Fruit fly (Drosophila melanogaster): ENCODE measurements around the gene CG6726.

The CG6726 gene

DNA sequence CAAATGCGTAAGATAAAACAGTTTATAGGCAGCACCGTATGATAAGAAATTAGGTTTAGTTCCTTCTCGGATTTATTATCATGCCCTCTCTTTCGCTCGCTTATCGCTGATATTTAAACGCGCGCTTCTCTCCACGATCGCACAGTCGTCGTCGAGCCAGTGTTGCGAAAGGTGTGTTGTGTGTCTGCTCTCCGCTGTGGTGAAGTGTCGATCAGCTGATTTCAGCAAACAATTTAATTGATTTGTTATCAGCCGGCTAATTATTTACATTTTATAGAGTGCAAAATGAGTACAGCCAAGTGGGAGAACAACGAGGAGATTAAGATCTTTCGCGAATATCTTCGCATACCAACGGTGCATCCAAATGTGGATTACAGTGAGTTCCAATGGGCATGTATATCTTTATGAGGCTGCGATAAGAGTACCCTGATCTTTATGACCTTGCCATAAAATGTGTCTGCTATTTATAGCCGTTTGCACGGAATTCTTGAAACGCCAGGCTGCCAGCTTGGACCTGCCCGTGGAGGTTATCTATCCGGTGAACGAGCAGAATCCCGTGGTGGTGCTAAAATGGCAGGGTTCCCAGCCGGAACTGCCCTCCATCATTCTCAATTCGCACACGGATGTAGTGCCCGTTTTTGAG is at the start of gene CG6726, which contains the start of gene CG17110:
Gene CG6726, plus strand, starts transcription at position 139 of the 643 bp plus-strand sequence.
Gene CG17110, plus strand, starts transcription at position 139 of the 643 bp plus-strand sequence.
- TF ChIP-seq CG8478 (optimal IDR thresholded peaks at IDR 0.05) (no peak), Dll (optimal IDR thresholded peaks at IDR 0.05) (no peak), psq (optimal IDR thresholded peaks at IDR 0.05) (no peak), EcR (GFP tag; optimal IDR thresholded peaks at IDR 0.05) (no peak), pan (optimal IDR thresholded peaks at IDR 0.05) (no peak), usp (GFP tag; optimal IDR thresholded peaks at IDR 0.05) (no peak)

dm6 chr3R:23041941-23042340 is 49.6 kb upstream of the CG6726 start, which contains the start of gene CG13838:
CG13838 (plus strand) TSS chr3R:23042241.
- TF ChIP-seq CG8478 (optimal IDR thresholded peaks at IDR 0.05): no peak
- TF ChIP-seq usp (GFP tag; optimal IDR thresholded peaks at IDR 0.05): no peak
- TF ChIP-seq EcR (GFP tag; optimal IDR thresholded peaks at IDR 0.05): no peak
- no peak for TF ChIP-seq Dll (optimal IDR thresholded peaks at IDR 0.05)
- no peak for TF ChIP-seq psq (optimal IDR thresholded peaks at IDR 0.05)
- no peak for TF ChIP-seq pan (optimal IDR thresholded peaks at IDR 0.05)

- TF ChIP-seq psq (optimal IDR thresholded peaks at IDR 0.05): no peak
- no peak for TF ChIP-seq usp (GFP tag; optimal IDR thresholded peaks at IDR 0.05)
- no peak for TF ChIP-seq EcR (GFP tag; optimal IDR thresholded peaks at IDR 0.05)
- no peak for TF ChIP-seq Dll (optimal IDR thresholded peaks at IDR 0.05)
- no peak for TF ChIP-seq CG8478 (optimal IDR thresholded peaks at IDR 0.05)
- no peak for TF ChIP-seq pan (optimal IDR thresholded peaks at IDR 0.05)
Observed at dm6 chr3R:23042746-23043265, 48.7 kb upstream of the CG6726 start.

- no peak for TF ChIP-seq Dll (optimal IDR thresholded peaks at IDR 0.05)
- TF ChIP-seq usp (GFP tag; optimal IDR thresholded peaks at IDR 0.05): no peak
- TF ChIP-seq pan (optimal IDR thresholded peaks at IDR 0.05): no peak
- TF ChIP-seq CG8478 (optimal IDR thresholded peaks at IDR 0.05): no peak
- no peak for TF ChIP-seq psq (optimal IDR thresholded peaks at IDR 0.05)
- no peak for TF ChIP-seq EcR (GFP tag; optimal IDR thresholded peaks at IDR 0.05)
Observed at dm6 chr3R:23043690-23044089, 47.8 kb upstream of the CG6726 start, which contains the start of gene CG13837. CG13837 (plus strand) TSS chr3R:23043990.

dm6 chr3R:23046529-23046943 is 45.0 kb upstream of the CG6726 start:
- TF ChIP-seq EcR (GFP tag; optimal IDR thresholded peaks at IDR 0.05) (peak in 1 of 2 experiments; percentile 12), CG8478 (optimal IDR thresholded peaks at IDR 0.05) (no peak)

- no peak for TF ChIP-seq psq (optimal IDR thresholded peaks at IDR 0.05)
- no peak for TF ChIP-seq EcR (GFP tag; optimal IDR thresholded peaks at IDR 0.05)
- TF ChIP-seq usp (GFP tag; optimal IDR thresholded peaks at IDR 0.05): no peak
- no peak for TF ChIP-seq pan (optimal IDR thresholded peaks at IDR 0.05)
- TF ChIP-seq Dll (optimal IDR thresholded peaks at IDR 0.05): no peak
- TF ChIP-seq CG8478 (optimal IDR thresholded peaks at IDR 0.05): no peak
Observed at dm6 chr3R:23048089-23048689, 43.3 kb upstream of the CG6726 start, which contains the start of gene CG17121. CG17121 (minus strand) TSS chr3R:23048214.

- TF ChIP-seq CG8478 (optimal IDR thresholded peaks at IDR 0.05) (no peak), psq (optimal IDR thresholded peaks at IDR 0.05) (no peak), EcR (GFP tag; optimal IDR thresholded peaks at IDR 0.05) (no peak), pan (optimal IDR thresholded peaks at IDR 0.05) (no peak), usp (GFP tag; optimal IDR thresholded peaks at IDR 0.05) (no peak), Dll (optimal IDR thresholded peaks at IDR 0.05) (no peak)
Observed at dm6 chr3R:23048690-23049118, 42.8 kb upstream of the CG6726 start.

DNA sequence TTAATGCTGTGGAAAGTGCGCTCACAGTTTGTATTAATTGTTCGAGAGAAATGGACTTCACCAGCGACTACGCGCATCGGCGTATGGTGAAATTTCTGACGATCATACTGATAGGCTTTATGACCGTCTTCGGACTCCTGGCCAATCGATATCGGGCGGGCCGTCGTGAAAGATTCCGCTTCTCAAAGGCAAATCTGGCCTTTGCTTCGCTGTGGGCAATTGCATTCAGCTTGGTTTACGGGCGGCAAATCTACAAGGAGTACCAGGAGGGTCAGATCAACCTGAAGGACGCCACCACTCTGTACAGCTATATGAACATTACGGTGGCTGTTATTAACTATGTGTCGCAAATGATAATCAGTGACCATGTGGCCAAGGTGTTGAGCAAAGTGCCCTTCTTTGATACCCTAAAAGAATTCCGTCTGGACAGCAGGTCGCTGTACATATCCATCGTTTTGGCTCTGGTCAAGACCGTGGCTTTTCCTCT is 39.8 kb upstream of the CG6726 start, which contains the start of gene Gr94a:
Gene Gr94a, plus strand, starts transcription at position 51 of the 487 bp plus-strand sequence.
- TF ChIP-seq Dll (optimal IDR thresholded peaks at IDR 0.05) (no peak), pan (optimal IDR thresholded peaks at IDR 0.05) (no peak), psq (optimal IDR thresholded peaks at IDR 0.05) (no peak), EcR (GFP tag; optimal IDR thresholded peaks at IDR 0.05) (no peak), usp (GFP tag; optimal IDR thresholded peaks at IDR 0.05) (no peak), CG8478 (optimal IDR thresholded peaks at IDR 0.05) (no peak)

- no peak for TF ChIP-seq Dll (optimal IDR thresholded peaks at IDR 0.05)
- no peak for TF ChIP-seq EcR (GFP tag; optimal IDR thresholded peaks at IDR 0.05)
- no peak for TF ChIP-seq usp (GFP tag; optimal IDR thresholded peaks at IDR 0.05)
- no peak for TF ChIP-seq pan (optimal IDR thresholded peaks at IDR 0.05)
- TF ChIP-seq psq (optimal IDR thresholded peaks at IDR 0.05): no peak
- no peak for TF ChIP-seq CG8478 (optimal IDR thresholded peaks at IDR 0.05)
Observed at dm6 chr3R:23053135-23053730, 38.3 kb upstream of the CG6726 start.

- TF ChIP-seq pan (optimal IDR thresholded peaks at IDR 0.05) (no peak), Dll (optimal IDR thresholded peaks at IDR 0.05) (no peak), psq (optimal IDR thresholded peaks at IDR 0.05) (no peak), CG8478 (optimal IDR thresholded peaks at IDR 0.05) (no peak), usp (GFP tag; optimal IDR thresholded peaks at IDR 0.05) (no peak), EcR (GFP tag; optimal IDR thresholded peaks at IDR 0.05) (no peak)
Observed at dm6 chr3R:23053936-23054335, 37.6 kb upstream of the CG6726 start, which contains the start of gene p53. p53 (minus strand) TSS chr3R:23054082.

DNA sequence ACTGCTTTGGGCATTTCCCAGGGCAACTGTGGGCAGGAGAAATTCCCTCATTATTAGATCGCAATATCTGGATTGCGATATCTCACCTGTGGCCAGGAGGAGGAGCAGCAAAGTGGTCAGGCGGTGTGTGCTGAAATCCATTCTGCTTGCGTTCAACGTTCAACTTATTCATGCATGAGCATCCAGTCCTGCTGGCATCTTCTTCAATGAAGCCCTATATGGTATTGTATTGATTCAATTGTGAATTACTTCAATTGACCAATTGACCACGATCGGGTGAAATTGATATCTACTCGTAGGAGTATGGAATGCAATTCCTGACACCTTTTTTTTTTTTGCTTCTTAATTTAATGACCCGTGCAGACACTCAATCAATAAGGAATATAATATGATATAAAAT is 35.4 kb upstream of the CG6726 start:
- TF ChIP-seq usp (GFP tag; optimal IDR thresholded peaks at IDR 0.05) (no peak), CG8478 (optimal IDR thresholded peaks at IDR 0.05) (no peak), EcR (GFP tag; optimal IDR thresholded peaks at IDR 0.05) (no peak), psq (optimal IDR thresholded peaks at IDR 0.05) (no peak), pan (optimal IDR thresholded peaks at IDR 0.05) (no peak), Dll (optimal IDR thresholded peaks at IDR 0.05) (no peak)
